Worm (Caenorhabditis elegans) whole organism, late embryonic: ENCODE results near the gene F52G3.5.
A peak's percentile ranks its signal among the peaks of the same experiment; 100 is the strongest.

Experiments used
- ceh-2 ChIP-seq: sonication (generic microtip); optimal IDR thresholded peaks from 2 replicates; lab custom pipeline; 2016; ENCODE audit warnings: missing genotype, missing genetic modification characterization, missing compliant biosample characterization
- fax-1 ChIP-seq: sonication (generic microtip); optimal IDR thresholded peaks from 2 replicates; lab custom pipeline; 2016; ENCODE audit warnings: missing genotype, missing genetic modification characterization, missing compliant biosample characterization
- lin-11 ChIP-seq: fragments of 200-800 bp; sonication (Bioruptor generic); optimal IDR thresholded peaks from 2 replicates; lab custom pipeline; 2018; ENCODE audit warnings: mild to moderate bottlenecking, missing genetic modification characterization, missing compliant biosample characterization
- pat-9 ChIP-seq: fragments of 200-800 bp; sonication (Bioruptor generic); optimal IDR thresholded peaks from 2 replicates; lab custom pipeline; 2018; ENCODE audit warnings: mild to moderate bottlenecking, missing genetic modification characterization, moderate library complexity, missing compliant biosample characterization
- pha-4 ChIP-seq: fragments of 150-350 bp; optimal IDR thresholded peaks from 2 replicates; lab custom pipeline; 2018; ENCODE audit warnings: missing biosample characterization, missing genetic modification reagents, missing genetic modification characterization
- pqm-1 ChIP-seq: sonication (generic microtip); optimal IDR thresholded peaks from 2 replicates; lab custom pipeline; 2016; ENCODE audit warnings: missing genetic modification characterization, missing compliant biosample characterization
- tbx-7 ChIP-seq: sonication (generic microtip); optimal IDR thresholded peaks from 2 replicates; lab custom pipeline; 2016; ENCODE audit warnings: missing genotype, missing genetic modification characterization, missing compliant biosample characterization

DNA sequence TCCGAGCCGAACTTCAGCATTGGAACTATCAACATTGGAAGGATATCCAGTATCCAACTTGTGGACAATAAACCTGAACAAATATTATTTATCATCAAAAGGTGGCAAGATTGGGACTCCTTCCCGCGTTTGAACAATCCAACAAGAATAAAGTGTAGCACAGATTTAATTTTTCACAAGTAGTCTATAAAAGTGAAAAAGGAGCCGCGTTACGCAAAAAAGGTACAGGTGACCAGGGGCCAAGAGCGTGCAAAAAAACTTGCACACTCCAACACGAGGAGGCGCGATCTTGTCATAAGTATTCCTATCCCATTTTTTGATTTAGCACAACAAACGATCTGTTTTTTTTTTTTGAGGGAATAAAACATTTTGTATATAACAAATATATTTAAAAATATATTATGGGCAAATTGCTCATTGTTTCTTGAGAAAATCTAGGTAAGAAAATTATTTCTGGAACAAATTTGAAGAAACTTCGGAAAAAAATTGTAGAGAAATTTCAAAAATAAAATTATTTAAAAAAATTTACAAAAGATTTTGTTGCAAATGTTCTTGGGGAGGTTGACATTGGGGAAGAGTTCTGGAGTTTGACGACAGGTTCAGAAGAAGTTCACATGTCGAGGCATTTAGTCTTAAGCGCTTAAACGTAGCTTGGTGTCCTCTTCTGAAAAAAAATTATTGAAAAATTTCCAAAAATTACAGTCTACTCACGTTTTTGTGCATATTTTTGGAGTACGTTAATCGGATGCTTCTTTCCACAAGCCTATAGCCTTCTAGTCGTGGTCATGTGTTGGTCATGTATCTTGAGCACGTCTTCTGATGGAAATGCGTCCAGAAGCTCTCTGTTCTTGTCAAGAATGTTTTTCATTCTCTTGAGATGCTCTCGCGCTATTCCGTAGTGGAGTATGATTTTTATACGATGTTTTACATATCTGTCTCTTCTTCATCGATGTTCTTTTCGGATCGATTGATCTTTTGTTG, 31.7 kb downstream of the F52G3.5 start:
- TF ChIP-seq lin-11: peak; percentile 2
- TF ChIP-seq fax-1 (tag; lab: Kevin White, UChicago): peak; percentile 49
- no peak for TF ChIP-seq pha-4 (tag; lab: Kevin White, UChicago)
- TF ChIP-seq tbx-7 (tag; lab: Kevin White, UChicago): no peak
- no peak for TF ChIP-seq ceh-2 (tag; lab: Kevin White, UChicago)
- TF ChIP-seq pqm-1 (tag; lab: Kevin White, UChicago): no peak
- no peak for TF ChIP-seq pat-9
